Worm (Caenorhabditis elegans) whole organism, L2 larva: ENCODE data around the gene Y42H9B.3.

Source experiments
- C34F6.9 ChIP-seq: fragments of 150-350 bp; optimal IDR thresholded peaks from 2 replicates; lab custom pipeline; 2014; ENCODE audit warnings: missing biosample characterization, missing genetic modification characterization
- F13H6.1 ChIP-seq: sonication (generic microtip); optimal IDR thresholded peaks from 2 replicates; lab custom pipeline; 2016; ENCODE audit warnings: missing genetic modification characterization, missing compliant biosample characterization
- R02D3.7 ChIP-seq: fragments of 150-350 bp; optimal IDR thresholded peaks from 2 replicates; lab custom pipeline; 2014; ENCODE audit warnings: missing biosample characterization, missing genetic modification characterization
- Y55F3AM.14 ChIP-seq: fragments of 200-800 bp; sonication (Bioruptor generic); optimal IDR thresholded peaks from 2 replicates; lab custom pipeline; 2018; ENCODE audit warnings: mild to moderate bottlenecking, missing genetic modification characterization, missing compliant biosample characterization
- alr-1 ChIP-seq: fragments of 150-350 bp; optimal IDR thresholded peaks from 2 replicates; lab custom pipeline; 2014; ENCODE audit warnings: missing biosample characterization, missing genetic modification characterization
- aly-2 ChIP-seq: fragments of 150-350 bp; optimal IDR thresholded peaks from 2 replicates; lab custom pipeline; 2014; ENCODE audit warnings: missing biosample characterization, missing genetic modification characterization
- blmp-1 ChIP-seq: sonication (generic microtip); optimal IDR thresholded peaks from 2 replicates; lab custom pipeline; 2017; ENCODE audit warnings: missing genetic modification characterization, mild to moderate bottlenecking, missing compliant biosample characterization, antibody characterized with exemption, moderate library complexity; ENCODE audit not compliant: insufficient read depth
- ceh-16 ChIP-seq: fragments of 150-350 bp; optimal IDR thresholded peaks from 2 replicates; lab custom pipeline; 2014; ENCODE audit warnings: missing biosample characterization, missing genetic modification characterization
- dmd-4 ChIP-seq: sonication (generic microtip); optimal IDR thresholded peaks from 2 replicates; lab custom pipeline; 2017; ENCODE audit warnings: missing biosample characterization, missing genetic modification characterization
- egl-27 ChIP-seq: sonication (generic microtip); optimal IDR thresholded peaks from 3 replicates; lab custom pipeline; 2017; ENCODE audit warnings: missing biosample characterization, missing genetic modification reagents, missing genetic modification characterization
- elt-1 ChIP-seq: fragments of 150-350 bp; optimal IDR thresholded peaks from 2 replicates; lab custom pipeline; 2014; ENCODE audit warnings: missing biosample characterization, missing genetic modification characterization
- elt-3 ChIP-seq: sonication (generic microtip); optimal IDR thresholded peaks from 2 replicates; lab custom pipeline; 2017; ENCODE audit warnings: missing biosample characterization, missing genetic modification characterization
- fos-1 ChIP-seq: fragments of 150-350 bp; optimal IDR thresholded peaks from 2 replicates; lab custom pipeline; 2014; ENCODE audit warnings: missing biosample characterization, missing genetic modification characterization
- gmeb-1 ChIP-seq: fragments of 150-350 bp; optimal IDR thresholded peaks from 2 replicates; lab custom pipeline; 2014; ENCODE audit warnings: missing biosample characterization, missing genetic modification characterization
- lin-11 ChIP-seq: fragments of 150-350 bp; sonication (generic microtip); optimal IDR thresholded peaks from 2 replicates; lab custom pipeline; 2014; ENCODE audit warnings: missing biosample characterization, missing genetic modification characterization, inconsistent platforms, mixed read lengths
- lin-13 ChIP-seq: fragments of 150-350 bp; optimal IDR thresholded peaks from 2 replicates; lab custom pipeline; 2014; ENCODE audit warnings: missing biosample characterization, missing genetic modification reagents, missing genetic modification characterization
- lin-39 ChIP-seq: fragments of 150-350 bp; optimal IDR thresholded peaks from 2 replicates; lab custom pipeline; 2014; ENCODE audit warnings: missing biosample characterization, missing genetic modification reagents, missing genetic modification characterization
- lsy-2 ChIP-seq, 2 experiments: fragments of 150-350 bp in 1 of 2; sonication (generic microtip) in 1 of 2; optimal IDR thresholded peaks; 2 replicates each; lab custom pipeline; 2014 to 2017; ENCODE audit warnings: missing biosample characterization in 2 of 2, missing genetic modification characterization in 2 of 2
- mbf-1 ChIP-seq: sonication (generic microtip); optimal IDR thresholded peaks from 2 replicates; lab custom pipeline; 2017; ENCODE audit warnings: missing biosample characterization, missing genetic modification characterization
- mdl-1 ChIP-seq, 2 experiments: fragments of 150-350 bp in 1 of 2; sonication (generic microtip) in 1 of 2; optimal IDR thresholded peaks; 2 replicates each; lab custom pipeline; 2017; ENCODE audit warnings: missing biosample characterization in 2 of 2, missing genetic modification characterization in 2 of 2
- nhr-10 ChIP-seq: sonication (generic microtip); optimal IDR thresholded peaks from 2 replicates; lab custom pipeline; 2017; ENCODE audit warnings: missing biosample characterization, missing genetic modification characterization
- nhr-12 ChIP-seq: fragments of 150-350 bp; optimal IDR thresholded peaks from 2 replicates; lab custom pipeline; 2014; ENCODE audit warnings: missing biosample characterization, missing genetic modification characterization
- nhr-129 ChIP-seq: fragments of 150-350 bp; optimal IDR thresholded peaks from 2 replicates; lab custom pipeline; 2014; ENCODE audit warnings: missing biosample characterization, missing genetic modification characterization
- nhr-21 ChIP-seq: fragments of 150-350 bp; optimal IDR thresholded peaks from 2 replicates; lab custom pipeline; 2014; ENCODE audit warnings: missing biosample characterization, missing genetic modification characterization
- nhr-237 ChIP-seq: fragments of 150-350 bp; optimal IDR thresholded peaks from 2 replicates; lab custom pipeline; 2014; ENCODE audit warnings: missing biosample characterization, missing genetic modification characterization
- nhr-25 ChIP-seq: fragments of 150-350 bp; sonication (generic microtip); optimal IDR thresholded peaks from 3 replicates; lab custom pipeline; 2014; ENCODE audit warnings: missing biosample characterization, missing genetic modification characterization
- nhr-6 ChIP-seq: fragments of 150-350 bp; optimal IDR thresholded peaks from 2 replicates; lab custom pipeline; 2014; ENCODE audit warnings: missing biosample characterization, missing genetic modification characterization
- peb-1 ChIP-seq: fragments of 150-350 bp; optimal IDR thresholded peaks from 2 replicates; lab custom pipeline; 2014; ENCODE audit warnings: missing biosample characterization, missing genetic modification characterization
- skn-1 ChIP-seq: sonication (generic microtip); optimal IDR thresholded peaks from 2 replicates; lab custom pipeline; 2017; ENCODE audit warnings: missing biosample characterization, missing genetic modification characterization
- snpc-4 ChIP-seq: fragments of 150-350 bp; optimal IDR thresholded peaks from 2 replicates; lab custom pipeline; 2014; ENCODE audit warnings: missing biosample characterization, missing genetic modification characterization
- unc-39 ChIP-seq: fragments of 150-350 bp; optimal IDR thresholded peaks from 2 replicates; lab custom pipeline; 2014; ENCODE audit warnings: missing biosample characterization, missing genetic modification characterization
- unc-55 ChIP-seq: fragments of 150-350 bp; sonication (generic microtip); optimal IDR thresholded peaks from 3 replicates; lab custom pipeline; 2014; ENCODE audit warnings: missing biosample characterization, missing genetic modification reagents, missing genetic modification characterization
- ztf-4 ChIP-seq: fragments of 150-350 bp; optimal IDR thresholded peaks from 2 replicates; lab custom pipeline; 2014; ENCODE audit warnings: missing biosample characterization, missing genetic modification characterization

Gene Y42H9B.3

DNA sequence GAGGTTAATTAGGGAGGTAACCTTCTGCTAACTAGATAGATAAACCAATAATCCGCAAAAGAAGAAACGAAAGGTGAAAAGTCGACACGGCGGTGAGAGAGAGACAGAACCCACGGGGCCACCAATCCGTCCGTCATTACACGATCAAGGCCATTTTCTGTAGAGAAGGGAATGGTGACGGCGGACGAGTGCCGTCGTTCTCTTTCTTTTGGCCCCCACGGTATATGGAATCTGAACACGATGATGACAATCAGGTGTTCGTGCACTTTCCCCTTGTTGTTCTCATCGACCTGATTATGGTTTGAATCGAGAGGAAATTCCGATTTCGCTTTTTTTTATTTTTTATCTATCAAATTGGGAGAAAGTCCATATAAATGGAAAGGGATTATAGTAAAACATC, 2.9 kb downstream of the Y42H9B.3 start (continued):
- TF ChIP-seq nhr-12 (tag; lab: Kevin White, UChicago) (no peak), blmp-1 (tag; lab: Kevin White, UChicago) (peak; percentile 89), C34F6.9 (tag; lab: Kevin White, UChicago) (no peak), nhr-237 (tag; lab: Kevin White, UChicago) (no peak), mdl-1 (tag; optimal IDR thresholded peaks at IDR 0.05; lab: Kevin White, UChicago) (no peak), F13H6.1 (tag; lab: Kevin White, UChicago) (no peak)

DNA sequence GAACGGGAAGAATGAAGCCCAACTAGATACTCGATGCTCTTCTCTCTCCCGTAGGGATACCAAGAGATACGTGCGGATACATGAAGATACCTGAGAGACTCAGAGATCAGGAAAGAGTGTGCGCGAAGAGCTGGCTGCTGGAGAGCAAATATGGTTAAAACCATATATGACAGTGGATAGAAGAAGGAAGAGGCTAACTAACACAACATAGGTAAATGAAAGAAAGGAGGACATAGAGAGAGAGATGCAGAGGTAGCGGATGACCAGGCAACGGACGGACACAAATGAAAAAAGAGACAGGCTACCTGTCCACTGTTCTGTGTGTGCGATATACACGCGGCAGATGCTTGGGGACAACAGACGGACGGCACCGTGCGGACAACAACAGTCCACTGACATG, 4.1 kb downstream of the Y42H9B.3 start:
- no peak for TF ChIP-seq peb-1
- no peak for TF ChIP-seq aly-2 (tag; lab: Kevin White, UChicago)
- no peak for TF ChIP-seq elt-1 (tag; lab: Kevin White, UChicago)
- no peak for TF ChIP-seq R02D3.7
- no peak for TF ChIP-seq ceh-16 (tag; lab: Kevin White, UChicago)
- TF ChIP-seq nhr-6, result no peak
- TF ChIP-seq egl-27 (tag; lab: Kevin White, UChicago), result no peak
- no peak for TF ChIP-seq nhr-129 (tag; lab: Kevin White, UChicago)
- no peak for TF ChIP-seq lin-39 (tag; lab: Kevin White, UChicago)
- no peak for TF ChIP-seq lin-11 (tag; lab: Kevin White, UChicago)
- no peak for TF ChIP-seq dmd-4
- no peak for TF ChIP-seq F13H6.1 (tag; lab: Kevin White, UChicago)
- TF ChIP-seq C34F6.9 (tag; lab: Kevin White, UChicago), result no peak
- TF ChIP-seq skn-1, result no peak
- TF ChIP-seq blmp-1 (tag; lab: Kevin White, UChicago), result no peak
- no peak for TF ChIP-seq mbf-1 (tag; lab: Kevin White, UChicago)
- no peak for TF ChIP-seq snpc-4 (tag; lab: Kevin White, UChicago)

- TF ChIP-seq gmeb-1 (tag; lab: Kevin White, UChicago) (no peak), mdl-1 (tag; optimal IDR thresholded peaks at IDR 0.05; lab: Kevin White, UChicago) (no peak), R02D3.7 (no peak), elt-3 (tag; lab: Kevin White, UChicago) (no peak), unc-39 (no peak), unc-55 (GFP tag; lab: Kevin White, UChicago) (no peak), nhr-10 (tag; lab: Kevin White, UChicago) (no peak), nhr-21 (tag; lab: Kevin White, UChicago) (no peak)
- TF ChIP-seq, all 48 proteins: peak for 0
Measured at ce11 chrIV:8007549-8007948, 4.7 kb downstream of the Y42H9B.3 start.

- TF ChIP-seq lin-39 (tag; lab: Kevin White, UChicago) (no peak), alr-1 (tag; lab: Kevin White, UChicago) (no peak), Y55F3AM.14 (no peak), R02D3.7 (no peak), nhr-25 (tag; lab: Kevin White, UChicago) (no peak), fos-1 (no peak), lin-11 (tag; lab: Kevin White, UChicago) (no peak), lsy-2 (tag; optimal IDR thresholded peaks at IDR 0.05; lab: Kevin White, UChicago) (no peak), lin-13 (GFP tag; lab: Kevin White, UChicago) (no peak)
Measured at ce11 chrIV:8006161-8006560, 6.1 kb downstream of the Y42H9B.3 start.

DNA sequence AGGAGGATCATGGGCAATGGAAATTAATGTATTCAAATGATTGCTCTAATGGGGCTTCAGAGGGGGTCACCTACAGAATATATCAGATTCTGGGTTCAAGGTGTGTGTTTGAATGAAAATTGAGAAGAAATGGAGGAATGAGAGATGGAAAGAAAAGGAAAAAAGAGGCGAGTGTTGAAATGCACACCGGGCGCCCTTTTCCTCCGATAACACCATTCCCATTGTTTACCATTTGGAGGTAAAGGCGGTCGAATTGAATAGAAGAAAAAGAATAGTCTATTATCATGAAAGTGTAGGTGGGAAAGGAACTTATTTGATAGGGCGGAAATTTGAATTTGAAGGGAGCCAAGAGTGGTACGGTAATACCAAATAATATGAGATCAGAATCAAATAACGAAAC, 6.9 kb downstream of the Y42H9B.3 start:
- no peak for TF ChIP-seq ceh-16 (tag; lab: Kevin White, UChicago)
- TF ChIP-seq fos-1, result peak; percentile 23

- TF ChIP-seq lin-11 (tag; lab: Kevin White, UChicago), result no peak
- no peak for TF ChIP-seq aly-2 (tag; lab: Kevin White, UChicago)
- no peak for TF ChIP-seq lin-39 (tag; lab: Kevin White, UChicago)
- no peak for TF ChIP-seq ztf-4 (tag; lab: Kevin White, UChicago)
Measured at ce11 chrIV:8004019-8004418, 8.2 kb downstream of the Y42H9B.3 start, which contains the start of gene rig-4. Gene rig-4, minus strand, starts transcription at chrIV:8004119.
